Fruit fly (Drosophila melanogaster): ENCODE measurements around the gene mRpS26.

DNA sequence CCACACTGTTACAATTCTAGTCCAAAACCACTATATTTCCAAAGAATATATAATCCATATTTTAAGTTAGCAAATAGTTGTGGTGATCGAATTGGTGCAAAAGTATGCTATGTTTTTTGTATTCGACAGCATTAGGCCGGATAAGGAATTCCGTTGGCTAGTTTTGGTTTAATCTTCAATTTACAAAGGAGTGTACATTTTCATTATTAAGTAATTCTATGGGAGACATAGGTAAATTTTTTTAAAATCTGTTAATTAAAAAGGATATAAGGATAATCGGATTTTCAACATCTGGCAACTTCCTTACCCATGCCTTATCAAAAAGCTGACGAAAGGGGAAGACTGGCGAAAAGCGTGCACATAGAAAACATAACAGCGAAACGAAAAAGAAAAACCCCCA is 27.8 kb upstream of the mRpS26 start:
- no peak for TF ChIP-seq CTCF (optimal IDR thresholded peaks at IDR 0.05)
- no peak for TF ChIP-seq CG8478 (optimal IDR thresholded peaks at IDR 0.05)

Measured in S2 (cell line).